Worm (Caenorhabditis elegans) whole organism, L4/young adult: ENCODE measurements around the gene F11D11.12.

Experiments used
- W03F9.2 ChIP-seq: fragments of 150-350 bp; optimal IDR thresholded peaks from 2 replicates; lab custom pipeline; 2014; ENCODE audit warnings: missing biosample characterization, missing genetic modification characterization
- dao-5 ChIP-seq: sonication (generic microtip); optimal IDR thresholded peaks from 2 replicates; lab custom pipeline; 2016; ENCODE audit warnings: missing genotype, missing genetic modification characterization, moderate library complexity, missing compliant biosample characterization
- him-1 ChIP-seq: sonication (generic microtip); optimal IDR thresholded peaks from 2 replicates; lab custom pipeline; 2016; ENCODE audit warnings: missing genotype, missing genetic modification reagents, missing genetic modification characterization, missing compliant biosample characterization

F11D11.12 gene

ce11 chrV:18750445-18750844 lies at the start of gene F11D11.12, which contains the start of gene F11D11.21:
Gene F11D11.12, minus strand, starts transcription at chrV:18750682.
Gene F11D11.21, minus strand, starts transcription at chrV:18750545.
- TF ChIP-seq W03F9.2 (tag; lab: Kevin White, UChicago) (no peak), him-1 (tag; lab: Kevin White, UChicago) (no peak), dao-5 (tag; lab: Kevin White, UChicago) (no peak)

ce11 chrV:18790658-18791057 lies 40.2 kb upstream of the F11D11.12 start, which contains the start of gene nhr-231:
Gene nhr-231, plus strand, starts transcription at chrV:18790958.
- TF ChIP-seq dao-5 (tag; lab: Kevin White, UChicago) (no peak), him-1 (tag; lab: Kevin White, UChicago) (no peak), W03F9.2 (tag; lab: Kevin White, UChicago) (no peak)

DNA sequence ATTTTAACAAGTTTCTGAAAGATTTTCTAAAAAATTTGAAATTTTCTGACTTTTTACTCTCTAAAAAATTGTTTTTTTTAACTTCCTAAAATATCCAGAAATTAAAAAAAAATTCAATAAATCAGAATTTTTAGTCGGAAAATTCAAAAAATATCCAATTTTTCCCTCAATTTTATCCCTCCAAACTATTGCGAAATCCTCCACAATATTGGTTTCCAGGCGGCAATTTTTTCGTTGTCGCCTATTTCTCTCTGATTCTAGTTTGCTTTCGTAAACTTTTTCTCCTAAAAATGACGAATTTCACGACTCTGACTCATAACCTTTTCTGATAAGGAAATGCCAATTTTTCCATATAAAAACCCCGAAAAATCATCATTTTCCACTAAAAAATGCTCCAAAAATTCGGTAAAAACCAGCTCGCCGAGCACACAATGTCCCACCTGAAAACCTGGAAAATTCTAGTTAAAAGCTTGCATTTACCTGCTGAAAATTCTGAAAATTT lies 37.0 kb upstream of the F11D11.12 start, which contains the start of gene Y17D7B.2:
Y17D7B.2 (plus strand) TSS at position 323 of the 502 bp plus-strand sequence.
- TF ChIP-seq W03F9.2 (tag; lab: Kevin White, UChicago) (no peak), him-1 (tag; lab: Kevin White, UChicago) (no peak), dao-5 (tag; lab: Kevin White, UChicago) (no peak)

DNA sequence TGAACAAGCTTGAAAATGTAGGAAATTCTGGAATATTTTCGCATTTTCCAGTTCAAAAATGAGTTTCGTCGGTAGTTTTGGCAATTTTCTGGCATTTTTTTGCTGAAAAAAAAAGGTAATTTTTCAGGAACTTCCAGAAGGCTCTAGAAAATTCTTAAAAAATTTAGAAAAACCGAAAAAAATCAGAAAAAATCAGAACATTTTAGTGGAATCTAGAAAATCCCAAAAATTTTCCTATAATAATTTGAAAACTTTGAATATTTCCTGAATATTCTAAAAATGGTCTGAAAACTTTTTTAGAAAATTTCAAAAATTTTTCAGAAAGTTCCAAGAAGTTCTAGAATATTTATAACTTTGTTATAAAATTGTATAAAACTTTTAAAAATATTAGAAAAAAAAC lies 36.2 kb upstream of the F11D11.12 start, which contains the start of gene Y17D7B.3:
Y17D7B.3 (minus strand) TSS at position 101 of the 400 bp plus-strand sequence.
- TF ChIP-seq dao-5 (tag; lab: Kevin White, UChicago) (no peak), W03F9.2 (tag; lab: Kevin White, UChicago) (no peak), him-1 (tag; lab: Kevin White, UChicago) (no peak)

DNA sequence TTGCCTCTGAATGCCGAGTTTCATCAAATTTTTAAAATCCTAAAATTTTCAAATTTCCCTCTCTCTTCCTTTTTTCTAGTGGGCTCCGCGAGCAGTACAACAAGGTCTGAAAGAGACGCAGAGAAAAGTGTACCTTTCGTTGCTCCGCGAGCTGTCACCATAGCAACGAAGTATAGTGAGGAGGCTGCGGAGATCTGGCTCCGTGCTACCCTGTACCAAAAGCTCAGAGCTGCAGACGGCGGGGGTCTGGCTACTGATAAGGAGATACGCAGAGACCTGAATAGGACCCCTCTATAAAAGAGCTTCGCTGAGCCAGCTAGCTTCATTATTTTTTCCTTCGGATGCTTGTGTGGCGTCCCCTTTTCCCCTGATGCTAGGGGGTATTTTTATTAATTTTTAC lies 33.0 kb upstream of the F11D11.12 start, which contains the start of gene Y17D7B.10:
Y17D7B.10 (plus strand) TSS at position 243 of the 400 bp plus-strand sequence.
- TF ChIP-seq him-1 (tag; lab: Kevin White, UChicago) (no peak), W03F9.2 (tag; lab: Kevin White, UChicago) (no peak), dao-5 (tag; lab: Kevin White, UChicago) (no peak)

- TF ChIP-seq W03F9.2 (tag; lab: Kevin White, UChicago) (no peak), him-1 (tag; lab: Kevin White, UChicago) (no peak), dao-5 (tag; lab: Kevin White, UChicago) (no peak)
Observed at ce11 chrV:18782747-18783146, 32.3 kb upstream of the F11D11.12 start.

DNA sequence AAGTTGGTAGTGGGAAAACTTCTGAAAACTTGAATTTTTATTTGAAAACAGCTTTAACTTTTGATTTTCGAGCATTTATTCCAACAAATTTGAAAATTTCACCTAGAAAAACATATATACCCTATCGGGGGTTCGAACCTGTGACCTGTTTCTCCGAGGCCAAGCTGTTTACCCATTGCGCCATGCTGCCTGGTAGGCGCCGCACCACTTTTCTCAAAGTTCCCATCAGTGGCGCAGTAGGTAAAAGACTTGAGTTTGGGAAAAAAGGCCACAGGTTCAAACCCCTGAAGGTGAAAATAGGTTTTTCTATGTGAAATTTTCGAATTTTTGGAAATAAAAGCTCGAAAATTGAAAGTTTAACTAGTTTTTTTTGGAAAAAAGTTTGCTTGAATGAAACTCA lies 30.1 kb upstream of the F11D11.12 start:
- TF ChIP-seq dao-5 (tag; lab: Kevin White, UChicago) (no peak), W03F9.2 (tag; lab: Kevin White, UChicago) (no peak)

- TF ChIP-seq W03F9.2 (tag; lab: Kevin White, UChicago), result no peak
- no peak for TF ChIP-seq him-1 (tag; lab: Kevin White, UChicago)
- no peak for TF ChIP-seq dao-5 (tag; lab: Kevin White, UChicago)
Observed at ce11 chrV:18776245-18776737, 25.8 kb upstream of the F11D11.12 start, which contains the start of gene Y17D7B.4. Gene Y17D7B.4, minus strand, starts transcription at chrV:18776687.

- no peak for TF ChIP-seq dao-5 (tag; lab: Kevin White, UChicago)
- no peak for TF ChIP-seq W03F9.2 (tag; lab: Kevin White, UChicago)
- no peak for TF ChIP-seq him-1 (tag; lab: Kevin White, UChicago)
Observed at ce11 chrV:18772761-18773160, 22.3 kb upstream of the F11D11.12 start, which contains the start of gene clec-257. Gene clec-257, plus strand, starts transcription at chrV:18773061.

DNA sequence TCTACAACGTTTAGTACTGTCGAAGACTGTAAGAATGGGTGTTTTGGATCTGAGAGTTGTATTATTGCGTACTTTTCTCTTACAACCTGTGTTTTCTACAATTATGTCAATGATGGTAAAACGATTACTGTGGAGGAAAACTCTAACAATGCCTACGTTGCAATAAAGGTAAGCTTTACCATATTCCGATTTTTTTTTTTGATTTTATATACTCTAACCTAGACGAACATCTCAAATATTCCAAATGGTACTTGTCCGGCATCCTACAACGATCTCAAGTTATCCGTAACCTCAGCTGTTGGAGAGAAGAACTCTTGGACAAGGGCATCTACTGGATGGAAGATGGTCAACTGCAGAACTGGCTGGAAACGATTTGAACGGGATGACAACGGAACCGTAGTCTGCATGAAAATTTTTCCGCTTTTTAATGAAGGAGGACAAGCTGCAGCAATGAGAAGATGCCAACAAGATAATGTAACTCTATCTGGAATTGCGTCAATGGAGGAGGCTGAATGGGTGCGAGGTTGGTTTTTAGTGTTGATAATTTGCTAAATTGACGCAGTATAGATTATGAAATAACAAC lies 21.4 kb upstream of the F11D11.12 start:
- no peak for TF ChIP-seq W03F9.2 (tag; lab: Kevin White, UChicago)
- TF ChIP-seq dao-5 (tag; lab: Kevin White, UChicago), result no peak

DNA sequence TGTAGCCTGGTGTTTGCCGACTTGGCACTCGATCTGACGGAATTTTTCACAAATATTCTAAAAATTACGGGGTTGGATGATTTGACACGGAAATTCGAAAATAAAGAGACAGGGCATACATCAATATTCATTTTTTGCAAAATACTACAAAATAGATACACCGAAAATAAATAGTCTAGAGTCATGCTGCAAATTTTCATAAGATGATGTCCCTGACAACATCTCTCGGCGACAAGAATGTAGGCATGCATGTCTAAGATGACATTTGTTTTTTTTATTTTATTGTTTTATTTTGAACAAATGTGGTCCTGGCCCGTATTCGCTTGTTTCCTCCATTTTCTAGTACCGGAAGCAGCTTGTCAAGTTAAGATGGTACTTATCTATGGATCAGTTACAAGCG lies 20.9 kb upstream of the F11D11.12 start, which contains the start of gene clec-256:
clec-256 (plus strand) TSS at position 301 of the 400 bp plus-strand sequence.
- TF ChIP-seq dao-5 (tag; lab: Kevin White, UChicago), result no peak
- no peak for TF ChIP-seq him-1 (tag; lab: Kevin White, UChicago)
- TF ChIP-seq W03F9.2 (tag; lab: Kevin White, UChicago), result no peak

ce11 chrV:18770623-18771022 lies 20.1 kb upstream of the F11D11.12 start, which contains the start of gene clec-255:
Gene clec-255, minus strand, starts transcription at chrV:18770723.
- TF ChIP-seq dao-5 (tag; lab: Kevin White, UChicago) (no peak), him-1 (tag; lab: Kevin White, UChicago) (no peak), W03F9.2 (tag; lab: Kevin White, UChicago) (no peak)

DNA sequence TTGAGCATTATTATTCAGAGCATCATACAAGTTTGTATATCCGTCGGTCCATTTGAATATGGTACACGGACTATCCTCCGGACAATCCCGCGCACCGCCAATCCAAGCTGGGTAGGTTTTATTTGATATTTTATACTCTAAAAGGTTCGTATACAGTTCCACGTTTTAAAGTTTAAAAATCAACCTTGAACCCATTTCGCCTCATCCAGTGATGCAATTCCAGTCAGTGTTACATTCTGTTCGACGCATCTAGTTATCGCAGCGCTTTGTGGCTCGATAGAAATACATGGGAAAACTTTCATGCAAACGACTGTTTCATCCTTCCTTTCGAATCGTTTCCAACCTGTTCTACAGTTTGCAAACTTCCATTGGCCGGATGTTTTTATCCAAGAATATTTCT lies 19.4 kb upstream of the F11D11.12 start:
- TF ChIP-seq him-1 (tag; lab: Kevin White, UChicago) (no peak), W03F9.2 (tag; lab: Kevin White, UChicago) (no peak)
